Fruit fly (Drosophila melanogaster) whole organism, embryonic: Measurements from ENCODE around the gene CG7264.

ENCODE experiments used
- Bteb2 ChIP-seq: fragments of 200-800 bp; sonication (Bioruptor generic); optimal IDR thresholded peaks from 2 replicates; lab custom pipeline; 2016; ENCODE audit warnings: missing biosample characterization, missing genetic modification characterization
- CG10543 ChIP-seq: fragments of 200-800 bp; sonication (Bioruptor generic); optimal IDR thresholded peaks from 3 replicates; lab custom pipeline; 2017; ENCODE audit warnings: missing biosample characterization, mild to moderate bottlenecking, missing genetic modification characterization, moderate library complexity
- CG10979 ChIP-seq: fragments of 200-800 bp; sonication (Bioruptor generic); optimal IDR thresholded peaks from 2 replicates; lab custom pipeline; 2018; ENCODE audit warnings: missing biosample characterization, mild to moderate bottlenecking, missing genetic modification characterization, moderate library complexity
- CG13775 ChIP-seq: fragments of 200-800 bp; sonication (Bioruptor generic); optimal IDR thresholded peaks from 3 replicates; lab custom pipeline; 2017; ENCODE audit warnings: missing biosample characterization, mild to moderate bottlenecking, missing genetic modification characterization
- CG14860 ChIP-seq: fragments of 200-800 bp; sonication (Bioruptor generic); IDR thresholded peaks from 3 replicates; pipeline ENCODE4 v1.3.6; 2022; ENCODE audit warnings: missing biosample characterization, missing genetic modification characterization; ENCODE audit not compliant: partially characterized antibody
- CG15073 ChIP-seq: fragments of 200-800 bp; sonication (Bioruptor generic); optimal IDR thresholded peaks from 2 replicates; lab custom pipeline; 2016; ENCODE audit warnings: missing biosample characterization, missing genetic modification characterization
- CG15601 ChIP-seq: fragments of 200-800 bp; sonication (Bioruptor generic); optimal IDR thresholded peaks from 3 replicates; lab custom pipeline; 2019; ENCODE audit warnings: missing biosample characterization, mild to moderate bottlenecking, missing genetic modification characterization, moderate library complexity
- CG16815 ChIP-seq: fragments of 200-800 bp; sonication (Bioruptor generic); optimal IDR thresholded peaks from 3 replicates; lab custom pipeline; 2017; ENCODE audit warnings: missing biosample characterization, mild to moderate bottlenecking, missing genetic modification characterization
- CG2678 ChIP-seq: fragments of 200-800 bp; sonication (Bioruptor generic); optimal IDR thresholded peaks from 3 replicates; lab custom pipeline; 2019; ENCODE audit warnings: missing biosample characterization, mild to moderate bottlenecking, missing genetic modification characterization, moderate library complexity
- CG30431 ChIP-seq: fragments of 200-800 bp; sonication (Bioruptor generic); optimal IDR thresholded peaks from 2 replicates; lab custom pipeline; 2017; ENCODE audit warnings: missing biosample characterization, missing genetic modification characterization
- CG34224 ChIP-seq: fragments of 200-800 bp; sonication (Bioruptor generic); IDR thresholded peaks from 3 replicates; pipeline ENCODE4 v1.3.6; 2022; ENCODE audit warnings: missing biosample characterization, missing genetic modification characterization; ENCODE audit not compliant: partially characterized antibody
- CG4707 ChIP-seq: fragments of 200-800 bp; sonication (Bioruptor generic); optimal IDR thresholded peaks from 2 replicates; lab custom pipeline; 2018; ENCODE audit warnings: missing biosample characterization, mild to moderate bottlenecking, missing genetic modification characterization, moderate library complexity
- CG4730 ChIP-seq: fragments of 200-800 bp; sonication (Bioruptor generic); IDR thresholded peaks from 2 replicates; pipeline ENCODE4 v1.3.6; 2022; ENCODE audit warnings: missing biosample characterization, missing genetic modification characterization
- CG5245 ChIP-seq: fragments of 200-800 bp; sonication (Bioruptor generic); optimal IDR thresholded peaks from 3 replicates; lab custom pipeline; 2016; ENCODE audit warnings: missing biosample characterization, missing genetic modification characterization
- CG6813 ChIP-seq: fragments of 200-800 bp; sonication (Bioruptor generic); optimal IDR thresholded peaks from 2 replicates; lab custom pipeline; 2017; ENCODE audit warnings: missing biosample characterization, missing genetic modification characterization, mild to moderate bottlenecking, moderate library complexity, missing genetic modification reagents
- CoRest ChIP-seq: fragments of 200-800 bp; sonication (Bioruptor generic); optimal IDR thresholded peaks from 3 replicates; lab custom pipeline; 2018; ENCODE audit warnings: missing biosample characterization, mild to moderate bottlenecking, missing genetic modification characterization, moderate library complexity
- CrebB ChIP-seq: fragments of 200-800 bp; sonication (Bioruptor generic); optimal IDR thresholded peaks from 3 replicates; lab custom pipeline; 2018; ENCODE audit warnings: missing biosample characterization, mild to moderate bottlenecking, missing genetic modification characterization
- D19B ChIP-seq: fragments of 200-800 bp; sonication (Bioruptor generic); optimal IDR thresholded peaks from 2 replicates; lab custom pipeline; 2017; ENCODE audit warnings: missing biosample characterization, mild to moderate bottlenecking, missing genetic modification characterization
- Deaf1 ChIP-seq: fragments of 200-800 bp; optimal IDR thresholded peaks from 3 replicates; lab custom pipeline; 2019; ENCODE audit warnings: missing biosample characterization, mild to moderate bottlenecking, missing genetic modification characterization, moderate library complexity
- E2f2 ChIP-seq: fragments of 200-800 bp; sonication (Bioruptor generic); IDR thresholded peaks from 2 replicates; pipeline ENCODE4 v1.3.6; 2022; ENCODE audit warnings: missing biosample characterization, missing genetic modification characterization
- Gug ChIP-seq: fragments of 200-800 bp; sonication (Bioruptor generic); IDR thresholded peaks from 4 replicates; pipeline ENCODE4 v1.3.6; 2022; ENCODE audit warnings: missing biosample characterization, missing genetic modification characterization
- H2.0 ChIP-seq: fragments of 200-800 bp; sonication (Bioruptor generic); IDR thresholded peaks from 2 replicates; pipeline ENCODE4 v1.3.6; 2022; ENCODE audit warnings: missing biosample characterization, missing genetic modification characterization
- HHEX ChIP-seq: fragments of 200-800 bp; sonication (Bioruptor generic); optimal IDR thresholded peaks from 3 replicates; lab custom pipeline; 2017; ENCODE audit warnings: missing biosample characterization, mild to moderate bottlenecking, missing genetic modification characterization, missing genetic modification reagents
- HLHmδ ChIP-seq: fragments of 200-800 bp; sonication (Bioruptor generic); optimal IDR thresholded peaks from 2 replicates; lab custom pipeline; 2018; ENCODE audit warnings: missing biosample characterization, mild to moderate bottlenecking, missing genetic modification characterization, moderate library complexity
- Hand ChIP-seq: fragments of 200-800 bp; sonication (Bioruptor generic); optimal IDR thresholded peaks from 2 replicates; lab custom pipeline; 2017; ENCODE audit warnings: mild to moderate bottlenecking, missing biosample characterization, missing genetic modification reagents, missing genetic modification characterization
- Lpt ChIP-seq: fragments of >200 bp; optimal IDR thresholded peaks from 2 replicates; lab custom pipeline; 2018; ENCODE audit warnings: missing biosample characterization, missing genetic modification characterization
- MESR4 ChIP-seq: fragments of 200-800 bp; sonication (Bioruptor generic); optimal IDR thresholded peaks from 2 replicates; lab custom pipeline; 2018; ENCODE audit warnings: missing biosample characterization, mild to moderate bottlenecking, missing genetic modification characterization, moderate library complexity
- Oli ChIP-seq: fragments of 200-800 bp; sonication (Bioruptor generic); optimal IDR thresholded peaks from 2 replicates; lab custom pipeline; 2018; ENCODE audit warnings: missing biosample characterization, mild to moderate bottlenecking, missing genetic modification characterization, moderate library complexity
- Optix ChIP-seq: fragments of 200-800 bp; sonication (Bioruptor generic); IDR thresholded peaks from 3 replicates; pipeline ENCODE4 v1.3.6; 2022; ENCODE audit warnings: missing biosample characterization, missing genetic modification characterization
- Spps ChIP-seq: fragments of 200-800 bp; sonication (Bioruptor generic); optimal IDR thresholded peaks from 2 replicates; lab custom pipeline; 2018; ENCODE audit warnings: missing biosample characterization, mild to moderate bottlenecking, missing genetic modification characterization
- Xrp1 ChIP-seq: fragments of 200-800 bp; sonication (Bioruptor generic); IDR thresholded peaks from 2 replicates; pipeline ENCODE4 v1.3.6; 2022; ENCODE audit warnings: missing biosample characterization, missing genetic modification characterization
- amos ChIP-seq: fragments of 200-800 bp; sonication (Bioruptor generic); IDR thresholded peaks from 2 replicates; pipeline ENCODE4 v1.3.6; 2022; ENCODE audit warnings: missing biosample characterization, missing genetic modification characterization; ENCODE audit not compliant: partially characterized antibody
- chinmo ChIP-seq: fragments of 200-800 bp; sonication (Bioruptor generic); IDR thresholded peaks from 4 replicates; pipeline ENCODE4 v1.3.6; 2022; ENCODE audit warnings: missing biosample characterization, missing genetic modification characterization; ENCODE audit not compliant: partially characterized antibody
- cwo ChIP-seq: fragments of 200-800 bp; sonication (Bioruptor generic); optimal IDR thresholded peaks from 3 replicates; lab custom pipeline; 2017; ENCODE audit warnings: missing biosample characterization, missing genetic modification characterization, mild to moderate bottlenecking, moderate library complexity, missing genetic modification reagents
- dmrt99B ChIP-seq: fragments of 200-800 bp; sonication (Bioruptor generic); optimal IDR thresholded peaks from 2 replicates; lab custom pipeline; 2018; ENCODE audit warnings: missing biosample characterization, mild to moderate bottlenecking, missing genetic modification characterization, moderate library complexity
- fd102C ChIP-seq: fragments of 200-800 bp; sonication (Bioruptor generic); optimal IDR thresholded peaks from 2 replicates; lab custom pipeline; 2018; ENCODE audit warnings: missing biosample characterization, mild to moderate bottlenecking, missing genetic modification characterization, moderate library complexity
- fd3F ChIP-seq: fragments of 200-800 bp; sonication (Bioruptor generic); optimal IDR thresholded peaks from 2 replicates; lab custom pipeline; 2018; ENCODE audit warnings: missing biosample characterization, mild to moderate bottlenecking, missing genetic modification characterization, moderate library complexity
- gce ChIP-seq: fragments of 200-800 bp; sonication (Bioruptor generic); IDR thresholded peaks from 3 replicates; pipeline ENCODE4 v1.3.6; 2022; ENCODE audit warnings: missing biosample characterization, missing genetic modification characterization
- ham ChIP-seq: fragments of 200-800 bp; sonication (Bioruptor generic); IDR thresholded peaks from 2 replicates; pipeline ENCODE4 v1.3.6; 2022; ENCODE audit warnings: missing biosample characterization, missing genetic modification characterization
- hb ChIP-seq: fragments of 200-800 bp; sonication (Bioruptor generic); IDR thresholded peaks from 3 replicates; pipeline ENCODE4 v1.3.6; 2022; ENCODE audit warnings: missing biosample characterization, missing genetic modification characterization; ENCODE audit not compliant: partially characterized antibody
- jigr1 ChIP-seq: fragments of 200-800 bp; sonication (Bioruptor generic); IDR thresholded peaks from 3 replicates; pipeline ENCODE4 v1.3.6; 2022; ENCODE audit warnings: missing biosample characterization, missing genetic modification characterization
- mam ChIP-seq: fragments of 200-800 bp; sonication (Bioruptor generic); optimal IDR thresholded peaks from 3 replicates; lab custom pipeline; 2016; ENCODE audit warnings: missing biosample characterization, missing genetic modification characterization
- mirr ChIP-seq: fragments of 200-800 bp; sonication (Bioruptor generic); optimal IDR thresholded peaks from 3 replicates; lab custom pipeline; 2018; ENCODE audit warnings: missing biosample characterization, mild to moderate bottlenecking, missing genetic modification characterization
- row ChIP-seq: fragments of 200-800 bp; sonication (Bioruptor generic); IDR thresholded peaks from 3 replicates; pipeline ENCODE4 v1.3.6; 2022; ENCODE audit warnings: missing biosample characterization, missing genetic modification characterization
- schlank ChIP-seq: fragments of 200-800 bp; sonication (Bioruptor generic); optimal IDR thresholded peaks from 2 replicates; lab custom pipeline; 2018; ENCODE audit warnings: missing biosample characterization, mild to moderate bottlenecking, missing genetic modification characterization
- sens ChIP-seq: fragments of 200-800 bp; sonication (Bioruptor generic); peaks from one replicate; lab custom pipeline; 2016; ENCODE audit warnings: missing biosample characterization, missing genetic modification characterization
- so ChIP-seq: fragments of 200-800 bp; sonication (Bioruptor generic); IDR thresholded peaks from 3 replicates; pipeline ENCODE4 v1.3.6; 2022; ENCODE audit warnings: missing biosample characterization, missing genetic modification characterization
- stc ChIP-seq: fragments of 200-800 bp; sonication (Bioruptor generic); IDR thresholded peaks from 2 replicates; pipeline ENCODE4 v1.3.6; 2022; ENCODE audit warnings: missing biosample characterization, missing genetic modification characterization
- tna ChIP-seq: fragments of 200-800 bp; sonication (Bioruptor generic); IDR thresholded peaks from 2 replicates; pipeline ENCODE4 v1.3.6; 2022; ENCODE audit warnings: missing biosample characterization, missing genetic modification characterization; ENCODE audit not compliant: partially characterized antibody
- trh ChIP-seq: fragments of 200-800 bp; sonication (Bioruptor generic); optimal IDR thresholded peaks from 2 replicates; lab custom pipeline; 2016; ENCODE audit warnings: missing biosample characterization, missing genetic modification characterization
- wek ChIP-seq: fragments of 200-800 bp; sonication (Bioruptor generic); optimal IDR thresholded peaks from 3 replicates; lab custom pipeline; 2018; ENCODE audit warnings: missing biosample characterization, mild to moderate bottlenecking, missing genetic modification characterization, moderate library complexity

Gene CG7264

DNA sequence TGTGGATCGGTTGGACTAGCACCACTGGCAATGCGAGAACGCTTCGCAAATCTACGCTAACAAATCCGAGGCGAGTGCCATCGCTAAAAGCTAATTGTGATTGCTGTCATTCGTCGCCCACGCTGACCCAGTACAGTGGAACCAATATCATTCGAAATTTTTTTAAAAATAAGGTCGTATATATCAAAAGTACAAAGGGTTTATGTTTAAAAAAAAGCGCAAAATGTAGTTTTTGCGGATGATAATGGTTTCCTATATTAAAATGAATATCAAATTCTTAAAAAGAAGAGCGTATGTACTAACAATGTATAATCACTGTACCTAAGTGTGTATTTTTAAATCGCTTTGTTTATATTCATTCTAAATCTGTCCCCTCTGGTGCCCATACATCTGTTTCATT is 43.5 kb upstream of the CG7264 start (continued):
- peak; percentile 23; the same call in 1 of the 2 replicates for TF ChIP-seq CG4730 (GFP tag; lab: Robert Waterston, UW)
- TF ChIP-seq Deaf1 (tag; lab: Kevin White, UChicago), result no peak
- no peak for TF ChIP-seq tna (GFP tag; lab: Robert Waterston, UW)
- TF ChIP-seq H2.0 (GFP tag; lab: Robert Waterston, UW), result peak; percentile 20; the same call in 1 of the 2 replicates
- peak; percentile 60 for TF ChIP-seq sens
- TF ChIP-seq dmrt99B (tag; lab: Kevin White, UChicago), result no peak
- peak; percentile 34; the same call in 1 of the 2 replicates for TF ChIP-seq stc (GFP tag; lab: Robert Waterston, UW)
- peak; percentile 47 for TF ChIP-seq mam (GFP tag; lab: Kevin White, UChicago)
- TF ChIP-seq mirr (GFP tag; lab: Kevin White, UChicago), result no peak
- TF ChIP-seq D19B (GFP tag; lab: Kevin White, UChicago), result no peak
- TF ChIP-seq hb (GFP tag; lab: Robert Waterston, UW), result no peak
- peak; percentile 15 for TF ChIP-seq Bteb2 (GFP tag; lab: Kevin White, UChicago)
- peak; percentile 59 for TF ChIP-seq CoRest (tag; lab: Kevin White, UChicago)
- no peak for TF ChIP-seq CG13775 (GFP tag; lab: Kevin White, UChicago)
- no peak for TF ChIP-seq CG14860 (GFP tag; lab: Robert Waterston, UW)
- TF ChIP-seq chinmo (GFP tag; lab: Robert Waterston, UW), result no peak
- no peak for TF ChIP-seq MESR4 (GFP tag; lab: Kevin White, UChicago)
- no peak for TF ChIP-seq CG15073
- no peak for TF ChIP-seq fd102C (GFP tag; lab: Kevin White, UChicago)
- TF ChIP-seq so (GFP tag; lab: Robert Waterston, UW), result 0 out of 3 replicates have a peak, but pooled peaks have one; percentile 42
- no peak for TF ChIP-seq CG34224 (GFP tag; lab: Robert Waterston, UW)
- no peak for TF ChIP-seq CG2678
- TF ChIP-seq Optix (GFP tag; lab: Robert Waterston, UW), result no peak
- no peak for TF ChIP-seq ham (GFP tag; lab: Robert Waterston, UW)
- peak; percentile 76 for TF ChIP-seq row (GFP tag; lab: Robert Waterston, UW)
- TF ChIP-seq Gug, result no peak
- TF ChIP-seq CG16815 (GFP tag; lab: Kevin White, UChicago), result no peak
- peak; percentile 8 for TF ChIP-seq CG5245
- TF ChIP-seq CG6813 (GFP tag; lab: Kevin White, UChicago), result no peak
- TF ChIP-seq CrebB (tag; lab: Kevin White, UChicago), result no peak

DNA sequence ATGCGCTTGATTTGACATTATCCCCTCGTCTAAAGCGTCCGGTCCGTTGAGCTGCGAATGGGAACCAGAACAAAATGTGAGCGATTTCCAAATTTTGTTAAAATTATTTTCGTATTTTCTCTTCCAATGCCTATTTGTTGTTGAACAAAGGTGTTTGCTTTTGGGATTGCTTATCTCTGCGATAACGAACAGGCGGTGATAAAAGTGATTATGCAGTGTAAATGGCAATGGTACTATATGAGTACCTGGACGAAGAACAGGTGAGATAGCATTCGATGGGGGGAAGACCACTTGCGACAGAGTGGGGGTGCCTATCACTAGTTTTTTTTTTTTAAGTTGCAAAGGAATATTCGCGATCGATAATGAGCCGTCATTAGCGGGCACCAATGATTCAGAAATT is 40.6 kb upstream of the CG7264 start:
- TF ChIP-seq Spps (tag; lab: Kevin White, UChicago), result no peak
- no peak for TF ChIP-seq Xrp1 (GFP tag; lab: Robert Waterston, UW)
- TF ChIP-seq Hand (GFP tag; lab: Kevin White, UChicago), result no peak
- TF ChIP-seq jigr1, result no peak
- TF ChIP-seq CG4707 (GFP tag; lab: Kevin White, UChicago), result no peak
- no peak for TF ChIP-seq CG15601 (tag; lab: Kevin White, UChicago)
- TF ChIP-seq Oli (tag; lab: Kevin White, UChicago), result no peak
- TF ChIP-seq HHEX, result no peak
- no peak for TF ChIP-seq gce (GFP tag; lab: Robert Waterston, UW)
- no peak for TF ChIP-seq trh (GFP tag; lab: Kevin White, UChicago)
- no peak for TF ChIP-seq cwo (GFP tag; lab: Kevin White, UChicago)
- TF ChIP-seq wek, result peak; percentile 6
- no peak for TF ChIP-seq amos (GFP tag; lab: Robert Waterston, UW)
- peak; percentile 34 for TF ChIP-seq schlank (tag; lab: Kevin White, UChicago)
- TF ChIP-seq CG10979 (tag; lab: Kevin White, UChicago), result no peak
- no peak for TF ChIP-seq fd3F (GFP tag; lab: Kevin White, UChicago)
- no peak for TF ChIP-seq CG30431 (GFP tag; lab: Kevin White, UChicago)
- no peak for TF ChIP-seq Lpt (GFP tag; lab: Kevin White, UChicago)
- peak; percentile 52 for TF ChIP-seq CG10543 (GFP tag; lab: Kevin White, UChicago)
- no peak for TF ChIP-seq E2f2 (GFP tag; lab: Robert Waterston, UW)
- no peak for TF ChIP-seq HLHmδ (GFP tag; lab: Kevin White, UChicago)
